Fruit fly (Drosophila melanogaster) S2 (cell line): ENCODE results near the gene dmrt99B.

Experiments used
- CG8478 ChIP-seq: fragments of >200 bp; optimal IDR thresholded peaks from 2 replicates; lab custom pipeline; 2018
- CTCF ChIP-seq, 2 experiments: fragments of >200 bp; optimal IDR thresholded peaks; 2 replicates each; lab custom pipeline; 2018

DNA sequence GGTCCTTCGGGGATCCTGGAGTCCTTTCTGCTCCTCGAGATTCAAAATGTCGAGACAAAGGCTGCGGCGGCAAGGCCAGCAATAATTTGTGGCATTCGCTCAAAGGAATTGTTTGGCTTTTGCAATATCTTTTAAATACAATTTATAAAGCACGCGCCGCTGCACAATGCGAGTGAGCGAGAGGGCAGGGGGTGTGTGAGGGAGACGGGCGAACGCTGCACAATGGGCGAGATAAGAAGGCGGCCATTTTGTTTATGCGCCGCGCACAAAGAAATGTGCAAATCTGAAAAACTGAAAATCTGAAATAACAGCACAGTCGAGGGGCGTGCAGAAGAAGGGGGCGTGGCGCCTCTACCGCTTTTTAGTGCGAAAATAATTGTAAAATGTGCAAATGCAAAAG lies 15.9 kb downstream of the dmrt99B start:
- TF ChIP-seq CTCF (optimal IDR thresholded peaks at IDR 0.05; lab: Kevin White, UChicago) (no peak), CG8478 (lab: Kevin White, UChicago) (no peak)
